Worm (Caenorhabditis elegans) whole organism, mixed stage, embryonic: Measurements from ENCODE around the gene sre-9.

ENCODE experiments used
- M03D4.4 ChIP-seq: sonication (generic microtip); optimal IDR thresholded peaks from 2 replicates; lab custom pipeline; 2017; ENCODE audit warnings: mild to moderate bottlenecking, missing genetic modification characterization, missing compliant biosample characterization
- bed-3 ChIP-seq: fragments of 200-800 bp; sonication (Bioruptor generic); optimal IDR thresholded peaks from 3 replicates; lab custom pipeline; 2018; ENCODE audit warnings: mild to moderate bottlenecking, missing genetic modification characterization, moderate library complexity, missing compliant biosample characterization
- blmp-1 ChIP-seq: fragments of 150-350 bp; optimal IDR thresholded peaks from 2 replicates; lab custom pipeline; 2014; ENCODE audit warnings: missing biosample characterization, missing genetic modification characterization
- ceh-39 ChIP-seq: fragments of 150-350 bp; optimal IDR thresholded peaks from 2 replicates; lab custom pipeline; 2014; ENCODE audit warnings: missing biosample characterization, missing genetic modification characterization
- ceh-43 ChIP-seq: fragments of 200-800 bp; sonication (Bioruptor generic); optimal IDR thresholded peaks from 2 replicates; lab custom pipeline; 2018; ENCODE audit warnings: mild to moderate bottlenecking, missing genetic modification characterization, moderate library complexity, missing compliant biosample characterization
- ceh-83 ChIP-seq: fragments of 200-800 bp; sonication (Bioruptor generic); optimal IDR thresholded peaks from 2 replicates; lab custom pipeline; 2018; ENCODE audit warnings: mild to moderate bottlenecking, missing genetic modification characterization, missing compliant biosample characterization
- ces-1 ChIP-seq: fragments of 150-350 bp; optimal IDR thresholded peaks from 2 replicates; lab custom pipeline; 2014; ENCODE audit warnings: missing biosample characterization, missing genetic modification reagents, missing genetic modification characterization
- elt-1 ChIP-seq: sonication (generic microtip); optimal IDR thresholded peaks from 2 replicates; lab custom pipeline; 2017; ENCODE audit warnings: missing genetic modification characterization, mild to moderate bottlenecking, missing compliant biosample characterization, antibody characterized with exemption, moderate library complexity, borderline replicate concordance; ENCODE audit not compliant: insufficient read depth
- elt-3 ChIP-seq: fragments of 150-350 bp; optimal IDR thresholded peaks from 2 replicates; lab custom pipeline; 2014; ENCODE audit warnings: missing biosample characterization, missing genetic modification characterization
- flh-1 ChIP-seq: fragments of 200-800 bp; sonication (Bioruptor generic); optimal IDR thresholded peaks from 2 replicates; lab custom pipeline; 2018; ENCODE audit warnings: mild to moderate bottlenecking, missing genetic modification characterization, moderate library complexity, missing compliant biosample characterization
- ham-2 ChIP-seq: fragments of 200-800 bp; sonication (Bioruptor generic); optimal IDR thresholded peaks from 2 replicates; lab custom pipeline; 2018; ENCODE audit warnings: mild to moderate bottlenecking, missing genetic modification characterization, missing compliant biosample characterization
- hlh-1 ChIP-seq: fragments of 150-350 bp; optimal IDR thresholded peaks from 2 replicates; lab custom pipeline; 2014; ENCODE audit warnings: missing biosample characterization, missing genetic modification reagents, missing genetic modification characterization
- lin-13 ChIP-seq: fragments of 150-350 bp; optimal IDR thresholded peaks from 2 replicates; lab custom pipeline; 2014; ENCODE audit warnings: missing biosample characterization, missing genetic modification characterization
- lin-32 ChIP-seq: fragments of 200-800 bp; sonication (Bioruptor generic); optimal IDR thresholded peaks from 2 replicates; lab custom pipeline; 2018; ENCODE audit warnings: mild to moderate bottlenecking, missing genetic modification characterization, missing compliant biosample characterization
- lsy-2 ChIP-seq: fragments of 150-350 bp; optimal IDR thresholded peaks from 2 replicates; lab custom pipeline; 2014; ENCODE audit warnings: missing biosample characterization, missing genetic modification characterization
- mab-5 ChIP-seq: fragments of 150-350 bp; optimal IDR thresholded peaks from 2 replicates; lab custom pipeline; 2014; ENCODE audit warnings: missing biosample characterization, missing genetic modification characterization
- mls-2 ChIP-seq: sonication (generic microtip); optimal IDR thresholded peaks from 2 replicates; lab custom pipeline; 2016; ENCODE audit warnings: mild to moderate bottlenecking, missing genetic modification characterization, moderate library complexity, missing compliant biosample characterization
- nhr-12 ChIP-seq: fragments of 150-350 bp; optimal IDR thresholded peaks from 2 replicates; lab custom pipeline; 2014; ENCODE audit warnings: missing biosample characterization, missing genetic modification characterization
- nhr-2 ChIP-seq: fragments of 150-350 bp; optimal IDR thresholded peaks from 2 replicates; lab custom pipeline; 2014; ENCODE audit warnings: missing biosample characterization, missing genetic modification characterization
- nhr-237 ChIP-seq: fragments of 150-350 bp; optimal IDR thresholded peaks from 2 replicates; lab custom pipeline; 2014; ENCODE audit warnings: missing biosample characterization, missing genetic modification characterization
- nhr-28 ChIP-seq: fragments of 150-350 bp; optimal IDR thresholded peaks from 2 replicates; lab custom pipeline; 2014; ENCODE audit warnings: missing biosample characterization, missing genetic modification characterization
- nhr-76 ChIP-seq: sonication (generic microtip); optimal IDR thresholded peaks from 2 replicates; lab custom pipeline; 2017; ENCODE audit warnings: missing biosample characterization, missing genetic modification characterization
- pha-4 ChIP-seq: fragments of 150-350 bp; optimal IDR thresholded peaks from 2 replicates; lab custom pipeline; 2018; ENCODE audit warnings: missing biosample characterization, missing genetic modification reagents, missing genetic modification characterization
- sem-2 ChIP-seq: fragments of 200-800 bp; sonication (Bioruptor generic); optimal IDR thresholded peaks from 2 replicates; lab custom pipeline; 2018; ENCODE audit warnings: mild to moderate bottlenecking, missing genetic modification characterization, missing compliant biosample characterization
- snpc-4 ChIP-seq: fragments of 150-350 bp; optimal IDR thresholded peaks from 2 replicates; lab custom pipeline; 2014; ENCODE audit warnings: missing biosample characterization, missing genetic modification characterization
- sptf-1 ChIP-seq: sonication (generic microtip); optimal IDR thresholded peaks from 2 replicates; lab custom pipeline; 2017; ENCODE audit warnings: mild to moderate bottlenecking, missing genetic modification characterization, moderate library complexity, missing compliant biosample characterization
- tbx-8 ChIP-seq: fragments of 200-800 bp; sonication (Bioruptor generic); optimal IDR thresholded peaks from 2 replicates; lab custom pipeline; 2018; ENCODE audit warnings: mild to moderate bottlenecking, missing genetic modification characterization, moderate library complexity, missing compliant biosample characterization
- unc-120 ChIP-seq: sonication (generic microtip); optimal IDR thresholded peaks from 2 replicates; lab custom pipeline; 2017; ENCODE audit warnings: missing genetic modification characterization, missing compliant biosample characterization; ENCODE audit not compliant: poor library complexity, severe bottlenecking
- unc-39 ChIP-seq: fragments of 150-350 bp; optimal IDR thresholded peaks from 2 replicates; lab custom pipeline; 2014; ENCODE audit warnings: missing biosample characterization, missing genetic modification characterization
- unc-62 ChIP-seq: fragments of 150-350 bp; optimal IDR thresholded peaks from 2 replicates; lab custom pipeline; 2014; ENCODE audit warnings: missing biosample characterization, missing genetic modification reagents, missing genetic modification characterization
- zip-8 ChIP-seq: fragments of 150-350 bp; optimal IDR thresholded peaks from 2 replicates; lab custom pipeline; 2014; ENCODE audit warnings: missing biosample characterization, missing genetic modification characterization
- ztf-11 ChIP-seq: fragments of 150-350 bp; optimal IDR thresholded peaks from 2 replicates; lab custom pipeline; 2014; ENCODE audit warnings: missing biosample characterization, missing genetic modification characterization

sre-9 gene

ce11 chrV:3877242-3877641 lies 17.5 kb upstream of the sre-9 start:
- TF ChIP-seq sptf-1 (tag; lab: Kevin White, UChicago) = no peak
- TF ChIP-seq unc-39 (tag; lab: Kevin White, UChicago) = no peak
- no peak for TF ChIP-seq snpc-4
- no peak for TF ChIP-seq lin-13 (tag; lab: Kevin White, UChicago)
- TF ChIP-seq flh-1 (GFP tag; lab: Kevin White, UChicago) = no peak
- TF ChIP-seq tbx-8 (GFP tag; lab: Kevin White, UChicago) = no peak
- no peak for TF ChIP-seq M03D4.4 (tag; lab: Kevin White, UChicago)
- TF ChIP-seq zip-8 (tag; lab: Kevin White, UChicago) = no peak
- no peak for TF ChIP-seq elt-3
- TF ChIP-seq lin-32 = no peak
- no peak for TF ChIP-seq lsy-2
- TF ChIP-seq ceh-39 (tag; lab: Kevin White, UChicago) = no peak
- TF ChIP-seq unc-120 (tag; lab: Kevin White, UChicago) = no peak
- TF ChIP-seq blmp-1 (tag; lab: Kevin White, UChicago) = no peak
- no peak for TF ChIP-seq nhr-76
- TF ChIP-seq hlh-1 (tag; lab: Kevin White, UChicago) = no peak

- no peak for TF ChIP-seq nhr-237
- TF ChIP-seq sem-2 (GFP tag; lab: Kevin White, UChicago) = no peak
- no peak for TF ChIP-seq blmp-1 (tag; lab: Kevin White, UChicago)
- no peak for TF ChIP-seq nhr-2
- no peak for TF ChIP-seq zip-8 (tag; lab: Kevin White, UChicago)
- no peak for TF ChIP-seq lin-13 (tag; lab: Kevin White, UChicago)
- TF ChIP-seq hlh-1 (tag; lab: Kevin White, UChicago) = no peak
- TF ChIP-seq ham-2 (GFP tag; lab: Kevin White, UChicago) = no peak
- TF ChIP-seq pha-4 (tag; lab: Kevin White, UChicago) = no peak
Measured at ce11 chrV:3878223-3878622, 16.5 kb upstream of the sre-9 start, which contains the start of gene nhr-159. Gene nhr-159 (minus strand): TSS chrV:3878323.

- TF ChIP-seq nhr-237 = no peak
- TF ChIP-seq ztf-11 (tag; lab: Kevin White, UChicago) = no peak
- TF ChIP-seq blmp-1 (tag; lab: Kevin White, UChicago) = no peak
- no peak for TF ChIP-seq ceh-39 (tag; lab: Kevin White, UChicago)
- no peak for TF ChIP-seq elt-3
- TF ChIP-seq lsy-2 = no peak
- no peak for TF ChIP-seq nhr-12 (tag; lab: Kevin White, UChicago)
- TF ChIP-seq mab-5 (tag; lab: Kevin White, UChicago) = no peak
- TF ChIP-seq bed-3 (GFP tag; lab: Kevin White, UChicago) = no peak
- TF ChIP-seq mls-2 = no peak
- no peak for TF ChIP-seq flh-1 (GFP tag; lab: Kevin White, UChicago)
- TF ChIP-seq ceh-43 (GFP tag; lab: Kevin White, UChicago) = no peak
- TF ChIP-seq hlh-1 (tag; lab: Kevin White, UChicago) = no peak
- TF ChIP-seq ces-1 (GFP tag; lab: Kevin White, UChicago) = no peak
- no peak for TF ChIP-seq elt-1
Measured at ce11 chrV:3884550-3884949, 10.2 kb upstream of the sre-9 start.

- TF ChIP-seq bed-3 (GFP tag; lab: Kevin White, UChicago) (no peak), blmp-1 (tag; lab: Kevin White, UChicago) (no peak), mab-5 (tag; lab: Kevin White, UChicago) (no peak), nhr-2 (no peak)
Measured at ce11 chrV:3886104-3886503, 8.7 kb upstream of the sre-9 start, which contains the start of gene nhr-124. Gene nhr-124 (minus strand): TSS chrV:3886204.

ce11 chrV:3889113-3889512 lies 5.6 kb upstream of the sre-9 start, which contains the start of gene C17E7.13:
Gene C17E7.13 (minus strand): TSS chrV:3889288.
- TF ChIP-seq pha-4 (tag; lab: Kevin White, UChicago) = no peak
- TF ChIP-seq hlh-1 (tag; lab: Kevin White, UChicago) = no peak
- TF ChIP-seq mab-5 (tag; lab: Kevin White, UChicago) = no peak
- no peak for TF ChIP-seq nhr-28 (tag; lab: Kevin White, UChicago)
- no peak for TF ChIP-seq ceh-43 (GFP tag; lab: Kevin White, UChicago)
- no peak for TF ChIP-seq unc-62 (GFP tag; lab: Kevin White, UChicago)
- TF ChIP-seq nhr-76 = no peak
- TF ChIP-seq elt-3 = no peak
- no peak for TF ChIP-seq nhr-237
- no peak for TF ChIP-seq lsy-2
- no peak for TF ChIP-seq tbx-8 (GFP tag; lab: Kevin White, UChicago)
- TF ChIP-seq ceh-39 (tag; lab: Kevin White, UChicago) = no peak
- no peak for TF ChIP-seq ceh-83 (GFP tag; lab: Kevin White, UChicago)
- TF ChIP-seq sem-2 (GFP tag; lab: Kevin White, UChicago) = no peak
- TF ChIP-seq M03D4.4 (tag; lab: Kevin White, UChicago) = no peak
- TF ChIP-seq lin-13 (tag; lab: Kevin White, UChicago) = no peak
- TF ChIP-seq bed-3 (GFP tag; lab: Kevin White, UChicago) = no peak
- no peak for TF ChIP-seq ham-2 (GFP tag; lab: Kevin White, UChicago)
- TF ChIP-seq blmp-1 (tag; lab: Kevin White, UChicago) = no peak
